Worm (Caenorhabditis elegans) whole organism, L1 larva: ENCODE results near the gene srn-1.

Experiments used
- C04F5.9 ChIP-seq: sonication (generic microtip); optimal IDR thresholded peaks from 2 replicates; lab custom pipeline; 2016; ENCODE audit warnings: missing genetic modification characterization, missing compliant biosample characterization
- C16A3.4 ChIP-seq: fragments of 150-350 bp; optimal IDR thresholded peaks from 2 replicates; lab custom pipeline; 2014; ENCODE audit warnings: missing biosample characterization, missing genetic modification characterization
- C34B4.2 ChIP-seq: sonication (generic microtip); optimal IDR thresholded peaks from 2 replicates; lab custom pipeline; 2017; ENCODE audit warnings: mild to moderate bottlenecking, missing genetic modification characterization, missing compliant biosample characterization
- F16B12.6 ChIP-seq: fragments of 150-350 bp; optimal IDR thresholded peaks from 2 replicates; lab custom pipeline; 2014; ENCODE audit warnings: missing biosample characterization, missing genetic modification characterization
- aha-1 ChIP-seq: fragments of 150-350 bp; optimal IDR thresholded peaks from 2 replicates; lab custom pipeline; 2014; ENCODE audit warnings: missing biosample characterization, missing genetic modification characterization
- ceh-63 ChIP-seq: fragments of 200-800 bp; sonication (Bioruptor generic); optimal IDR thresholded peaks from 2 replicates; lab custom pipeline; 2018; ENCODE audit warnings: mild to moderate bottlenecking, missing genetic modification characterization, missing compliant biosample characterization
- ceh-8 ChIP-seq: fragments of 200-800 bp; sonication (Bioruptor generic); optimal IDR thresholded peaks from 2 replicates; lab custom pipeline; 2018; ENCODE audit warnings: mild to moderate bottlenecking, missing genetic modification characterization, moderate library complexity, missing compliant biosample characterization
- ceh-88 ChIP-seq: fragments of 200-800 bp; sonication (Bioruptor generic); IDR thresholded peaks from 2 replicates; pipeline ENCODE4 v1.3.6; 2022; ENCODE audit warnings: missing genetic modification characterization, missing compliant biosample characterization
- ces-1 ChIP-seq: fragments of 150-350 bp; optimal IDR thresholded peaks from 2 replicates; lab custom pipeline; 2014; ENCODE audit warnings: missing biosample characterization, missing genetic modification reagents, missing genetic modification characterization
- efl-1 ChIP-seq, 4 experiments: fragments of 150-350 bp; optimal IDR thresholded peaks in 3 of 4; peaks in 1 of 4; 1 replicate in 1 of 4; 2 replicates in 3 of 4; lab custom pipeline; 2014; ENCODE audit warnings: missing biosample characterization in 2 of 4, missing genetic modification characterization in 2 of 4, missing genetic modification reagents in 2 of 4
- efl-3 ChIP-seq: fragments of 200-800 bp; sonication (Bioruptor generic); optimal IDR thresholded peaks from 2 replicates; lab custom pipeline; 2018; ENCODE audit warnings: mild to moderate bottlenecking, missing genetic modification characterization, missing compliant biosample characterization
- egl-13 ChIP-seq: sonication (generic microtip); optimal IDR thresholded peaks from 2 replicates; lab custom pipeline; 2016; ENCODE audit warnings: missing genotype, missing genetic modification reagents, missing genetic modification characterization, missing compliant biosample characterization
- elt-2 ChIP-seq: sonication (generic microtip); optimal IDR thresholded peaks from 2 replicates; lab custom pipeline; 2016; ENCODE audit warnings: missing genetic modification characterization, mild to moderate bottlenecking, inconsistent platforms, missing compliant biosample characterization, missing genetic modification reagents
- elt-3 ChIP-seq, 6 experiments: fragments of 150-350 bp in 1 of 6; sonication (generic microtip); optimal IDR thresholded peaks; 2 replicates each; lab custom pipeline; 2017 to 2018; ENCODE audit warnings: missing biosample characterization in 6 of 6, missing genetic modification characterization in 6 of 6, inconsistent platforms in 1 of 6
- ets-5 ChIP-seq: fragments of 200-800 bp; sonication (Bioruptor generic); IDR thresholded peaks from 2 replicates; pipeline ENCODE4 v1.3.6; 2022; ENCODE audit warnings: missing genetic modification characterization, missing compliant biosample characterization
- fkh-10 ChIP-seq: sonication (generic microtip); optimal IDR thresholded peaks from 2 replicates; lab custom pipeline; 2017; ENCODE audit warnings: missing biosample characterization, missing genetic modification reagents, missing genetic modification characterization
- fkh-4 ChIP-seq: sonication (generic microtip); optimal IDR thresholded peaks from 2 replicates; lab custom pipeline; 2016; ENCODE audit warnings: missing compliant biosample characterization, missing genetic modification characterization, borderline replicate concordance
- grh-1 ChIP-seq: fragments of 200-800 bp; sonication (Bioruptor generic); IDR thresholded peaks from 2 replicates; pipeline ENCODE4 v1.3.6; 2022; ENCODE audit warnings: missing genetic modification reagents, missing genetic modification characterization, missing compliant biosample characterization
- hpl-2 ChIP-seq: fragments of 150-350 bp; optimal IDR thresholded peaks from 2 replicates; lab custom pipeline; 2014; ENCODE audit warnings: missing biosample characterization, missing genetic modification reagents, missing genetic modification characterization
- irx-1 ChIP-seq: sonication (generic microtip); optimal IDR thresholded peaks from 2 replicates; lab custom pipeline; 2016; ENCODE audit warnings: missing genetic modification characterization, missing compliant biosample characterization
- jun-1 ChIP-seq: fragments of 150-350 bp; optimal IDR thresholded peaks from 2 replicates; lab custom pipeline; 2014; ENCODE audit warnings: missing biosample characterization, missing genetic modification reagents, missing genetic modification characterization
- lin-13 ChIP-seq: fragments of 150-350 bp; optimal IDR thresholded peaks from 2 replicates; lab custom pipeline; 2014; ENCODE audit warnings: missing biosample characterization, missing genetic modification reagents, missing genetic modification characterization
- lin-14 ChIP-seq: fragments of 200-800 bp; sonication (Bioruptor generic); optimal IDR thresholded peaks from 2 replicates; lab custom pipeline; 2018; ENCODE audit warnings: mild to moderate bottlenecking, missing genetic modification characterization, moderate library complexity, missing compliant biosample characterization
- lin-35 ChIP-seq, 2 experiments: fragments of 150-350 bp; optimal IDR thresholded peaks; 2 replicates each; lab custom pipeline; 2014; ENCODE audit warnings: missing biosample characterization in 2 of 2, missing genetic modification characterization in 2 of 2, missing genetic modification reagents in 2 of 2
- lin-39 ChIP-seq: fragments of 150-350 bp; optimal IDR thresholded peaks from 2 replicates; lab custom pipeline; 2014; ENCODE audit warnings: missing biosample characterization, missing genetic modification reagents, missing genetic modification characterization
- lir-3 ChIP-seq: sonication (generic microtip); optimal IDR thresholded peaks from 2 replicates; lab custom pipeline; 2016; ENCODE audit warnings: mild to moderate bottlenecking, missing genetic modification characterization, moderate library complexity, missing compliant biosample characterization; ENCODE audit not compliant: poor library complexity
- mab-9 ChIP-seq: fragments of 200-800 bp; sonication (Bioruptor generic); IDR thresholded peaks from 2 replicates; pipeline ENCODE4 v1.3.6; 2022; ENCODE audit warnings: missing genetic modification reagents, missing genetic modification characterization, missing compliant biosample characterization
- mdl-1 ChIP-seq, 2 experiments: fragments of 150-350 bp; optimal IDR thresholded peaks; 2 replicates each; lab custom pipeline; 2014 to 2017; ENCODE audit warnings: missing biosample characterization in 2 of 2, missing genetic modification characterization in 2 of 2, inconsistent platforms in 1 of 2
- mep-1 ChIP-seq: fragments of 150-350 bp; optimal IDR thresholded peaks from 2 replicates; lab custom pipeline; 2014; ENCODE audit warnings: missing biosample characterization, missing genetic modification characterization
- nhr-11 ChIP-seq: fragments of 150-350 bp; optimal IDR thresholded peaks from 2 replicates; lab custom pipeline; 2014; ENCODE audit warnings: missing biosample characterization, missing genetic modification characterization
- nhr-12 ChIP-seq: sonication (generic microtip); optimal IDR thresholded peaks from 2 replicates; lab custom pipeline; 2017; ENCODE audit warnings: missing biosample characterization, missing genetic modification characterization
- nhr-20 ChIP-seq: sonication (generic microtip); optimal IDR thresholded peaks from 2 replicates; lab custom pipeline; 2016; ENCODE audit warnings: mild to moderate bottlenecking, missing genetic modification characterization, missing compliant biosample characterization
- nhr-76 ChIP-seq: sonication (generic microtip); optimal IDR thresholded peaks from 2 replicates; lab custom pipeline; 2017; ENCODE audit warnings: missing biosample characterization, missing genetic modification characterization
- nhr-77 ChIP-seq: fragments of 150-350 bp; optimal IDR thresholded peaks from 2 replicates; lab custom pipeline; 2014; ENCODE audit warnings: missing biosample characterization, missing genetic modification characterization
- nhr-84 ChIP-seq: sonication (generic microtip); optimal IDR thresholded peaks from 2 replicates; lab custom pipeline; 2017; ENCODE audit warnings: missing biosample characterization, missing genetic modification characterization
- nhr-90 ChIP-seq: sonication (generic microtip); optimal IDR thresholded peaks from 2 replicates; lab custom pipeline; 2016; ENCODE audit warnings: mild to moderate bottlenecking, missing genetic modification characterization, missing compliant biosample characterization; ENCODE audit not compliant: poor library complexity
- pax-3 ChIP-seq: fragments of 200-800 bp; sonication (Bioruptor generic); optimal IDR thresholded peaks from 2 replicates; lab custom pipeline; 2018; ENCODE audit warnings: mild to moderate bottlenecking, missing genetic modification characterization, moderate library complexity, missing compliant biosample characterization
- pqm-1 ChIP-seq: sonication (generic microtip); optimal IDR thresholded peaks from 3 replicates; lab custom pipeline; 2017; ENCODE audit warnings: missing biosample characterization, missing genetic modification characterization
- rnt-1 ChIP-seq: sonication (generic microtip); optimal IDR thresholded peaks from 2 replicates; lab custom pipeline; 2016; ENCODE audit warnings: mild to moderate bottlenecking, missing genetic modification characterization, moderate library complexity, missing compliant biosample characterization
- snpc-4 ChIP-seq: fragments of 150-350 bp; optimal IDR thresholded peaks from 2 replicates; lab custom pipeline; 2014; ENCODE audit warnings: missing biosample characterization, missing genetic modification characterization
- sox-4 ChIP-seq: sonication (generic microtip); optimal IDR thresholded peaks from 2 replicates; lab custom pipeline; 2016; ENCODE audit warnings: missing genetic modification characterization, missing compliant biosample characterization
- sptf-1 ChIP-seq: fragments of 150-350 bp; optimal IDR thresholded peaks from 2 replicates; lab custom pipeline; 2014; ENCODE audit warnings: missing biosample characterization, missing genetic modification characterization
- swsn-7 ChIP-seq: sonication (generic microtip); optimal IDR thresholded peaks from 2 replicates; lab custom pipeline; 2016; ENCODE audit warnings: missing genetic modification characterization, missing compliant biosample characterization
- tbx-2 ChIP-seq: sonication (generic microtip); optimal IDR thresholded peaks from 2 replicates; lab custom pipeline; 2016; ENCODE audit warnings: missing genetic modification characterization, missing compliant biosample characterization
- tlp-1 ChIP-seq: fragments of 150-350 bp; optimal IDR thresholded peaks from 2 replicates; lab custom pipeline; 2014; ENCODE audit warnings: missing biosample characterization, missing genetic modification characterization
- unc-62 ChIP-seq: fragments of 150-350 bp; optimal IDR thresholded peaks from 2 replicates; lab custom pipeline; 2014; ENCODE audit warnings: missing biosample characterization, missing genetic modification reagents, missing genetic modification characterization
- unc-98 ChIP-seq: fragments of 200-800 bp; sonication (Bioruptor generic); IDR thresholded peaks from 2 replicates; pipeline ENCODE4 v1.3.6; 2022; ENCODE audit warnings: missing genetic modification characterization, missing compliant biosample characterization
- vab-15 ChIP-seq: sonication (generic microtip); optimal IDR thresholded peaks from 2 replicates; lab custom pipeline; 2017; ENCODE audit warnings: missing genotype, mild to moderate bottlenecking, missing genetic modification characterization, missing compliant biosample characterization
- xbp-1 ChIP-seq: sonication (generic microtip); optimal IDR thresholded peaks from 2 replicates; lab custom pipeline; 2016; ENCODE audit warnings: missing genetic modification characterization, missing compliant biosample characterization
- zip-4 ChIP-seq: fragments of 200-800 bp; sonication (Bioruptor generic); optimal IDR thresholded peaks from 2 replicates; lab custom pipeline; 2018; ENCODE audit warnings: mild to moderate bottlenecking, missing genetic modification characterization, moderate library complexity, missing compliant biosample characterization
- ztf-11 ChIP-seq, 2 experiments: sonication (generic microtip); optimal IDR thresholded peaks; 2 replicates each; lab custom pipeline; 2016 to 2017; ENCODE audit warnings: missing genetic modification characterization in 2 of 2, missing biosample characterization in 1 of 2, missing compliant biosample characterization in 1 of 2
- ztf-4 ChIP-seq: fragments of 150-350 bp; optimal IDR thresholded peaks from 2 replicates; lab custom pipeline; 2014; ENCODE audit warnings: missing biosample characterization, missing genetic modification characterization

The srn-1 gene

ce11 chrV:6246454-6246981, 39.7 kb downstream of the srn-1 start, which contains the start of gene dmd-7:
TSS of gene dmd-7 (plus strand) at chrV:6246931.
- TF ChIP-seq F16B12.6 (tag; lab: Kevin White, UChicago) (no peak), C04F5.9 (tag; lab: Kevin White, UChicago) (peak; percentile 4), unc-98 (no peak), ceh-8 (peak; percentile 31), nhr-76 (tag; lab: Kevin White, UChicago) (peak; percentile 58), ets-5 (GFP tag; lab: Robert Waterston, UW) (no peak), nhr-77 (peak; percentile 79), nhr-12 (no peak), nhr-11 (tag; lab: Kevin White, UChicago) (peak; percentile 78), mab-9 (0 out of 2 replicates have a peak, but pooled peaks have one; percentile 40), nhr-90 (peak; percentile 91), elt-3 (tag; optimal IDR thresholded peaks at IDR 0.05; lab: Kevin White, UChicago) (peak; percentile 64 to 96 (median 90)), ztf-4 (peak; percentile 86), sptf-1 (tag; lab: Kevin White, UChicago) (no peak), sox-4 (tag; lab: Kevin White, UChicago) (peak; percentile 90), fkh-10 (GFP tag; lab: Kevin White, UChicago) (peak; percentile 32), C34B4.2 (no peak), lin-13 (GFP tag; lab: Kevin White, UChicago) (peak; percentile 54), lir-3 (peak; percentile 6), irx-1 (tag; lab: Kevin White, UChicago) (peak; percentile 77), vab-15 (no peak), rnt-1 (tag; lab: Kevin White, UChicago) (peak; percentile 84), ces-1 (GFP tag; lab: Kevin White, UChicago) (no peak), mep-1 (tag; lab: Kevin White, UChicago) (peak; percentile 86), tlp-1 (tag; lab: Kevin White, UChicago) (no peak), ceh-63 (GFP tag; lab: Kevin White, UChicago) (no peak), swsn-7 (tag; lab: Kevin White, UChicago) (peak; percentile 86), ztf-11 (tag; optimal IDR thresholded peaks at IDR 0.05; lab: Kevin White, UChicago) (peak in 1 of 2 experiments; percentile 48), unc-62 (GFP tag; lab: Kevin White, UChicago) (no peak), fkh-4 (tag; lab: Kevin White, UChicago) (no peak), egl-13 (tag; lab: Kevin White, UChicago) (peak; percentile 53), nhr-20 (tag; lab: Kevin White, UChicago) (peak; percentile 99), ceh-88 (GFP tag; lab: Robert Waterston, UW) (peak; percentile 60; the same call in 1 of the 2 replicates), mdl-1 (tag; optimal IDR thresholded peaks at IDR 0.05; lab: Kevin White, UChicago) (peak in 1 of 2 experiments; percentile 90), aha-1 (tag; lab: Kevin White, UChicago) (peak; percentile 14), zip-4 (GFP tag; lab: Kevin White, UChicago) (peak; percentile 4), pqm-1 (tag; lab: Kevin White, UChicago) (no peak), jun-1 (peak; percentile 93), lin-35 (GFP tag; optimal IDR thresholded peaks at IDR 0.05; lab: Kevin White, UChicago) (peak; percentile 71 to 75), snpc-4 (tag; lab: Kevin White, UChicago) (peak; percentile 49), xbp-1 (peak; percentile 86), elt-2 (tag; lab: Kevin White, UChicago) (peak; percentile 51), nhr-84 (no peak), lin-14 (GFP tag; lab: Kevin White, UChicago) (peak; percentile 99), C16A3.4 (tag; lab: Kevin White, UChicago) (peak; percentile 66), hpl-2 (GFP tag; lab: Kevin White, UChicago) (peak; percentile 18), grh-1 (GFP tag; lab: Robert Waterston, UW) (peak; percentile 91), efl-3 (GFP tag; lab: Kevin White, UChicago) (peak; percentile 37), lin-39 (tag; lab: Kevin White, UChicago) (peak; percentile 3), efl-1 (optimal IDR thresholded peaks at IDR 0.05; lab: Kevin White, UChicago) (peak; percentile 62 to 66), efl-1 (GFP tag; optimal IDR thresholded peaks at IDR 0.05 in 1 of 2; lab: Kevin White, UChicago) (peak; percentile 36 to 95), tbx-2 (tag; lab: Kevin White, UChicago) (peak; percentile 93), pax-3 (no peak)
